Worm (Caenorhabditis elegans) whole organism, L1 larva: ENCODE results near the gene dsc-1.

ENCODE experiments used
- xbp-1 ChIP-seq: sonication (generic microtip); optimal IDR thresholded peaks from 2 replicates; lab custom pipeline; 2016; ENCODE audit warnings: missing genetic modification characterization, missing compliant biosample characterization
- ztf-11 ChIP-seq, 2 experiments: sonication (generic microtip); optimal IDR thresholded peaks; 2 replicates each; lab custom pipeline; 2016 to 2017; ENCODE audit warnings: missing genetic modification characterization in 2 of 2, missing biosample characterization in 1 of 2, missing compliant biosample characterization in 1 of 2

DNA sequence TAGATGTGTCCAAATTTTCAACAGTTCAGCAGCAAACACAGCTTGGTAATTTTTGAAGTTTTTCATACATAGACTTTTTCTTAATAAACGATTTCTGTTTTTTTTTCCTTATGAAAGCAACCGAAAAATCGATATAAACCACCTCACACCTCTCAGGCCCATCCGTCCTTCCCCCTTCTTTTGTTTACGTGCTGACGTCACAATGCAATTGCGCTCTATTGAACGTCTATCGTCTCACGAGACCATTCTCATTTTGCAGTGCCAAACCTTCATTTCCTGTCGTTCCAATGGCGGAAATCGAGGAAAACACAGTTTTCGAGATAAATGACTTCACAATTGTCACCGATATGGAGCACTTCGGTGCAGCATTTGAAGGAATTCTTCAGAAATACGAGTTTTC, 51.4 kb downstream of the dsc-1 start, which contains the start of gene rbg-1:
- TF ChIP-seq xbp-1 (tag; lab: Kevin White, UChicago) (peak; percentile 84), ztf-11 (tag; optimal IDR thresholded peaks at IDR 0.05; lab: Kevin White, UChicago) (no peak)
